Fruit fly (Drosophila melanogaster) whole organism, prepupa: Measurements from ENCODE around the gene Vha16-3.

Experiments used
- Blimp-1 ChIP-seq: fragments of 200-800 bp; sonication (Bioruptor generic); optimal IDR thresholded peaks from 3 replicates; lab custom pipeline; 2017; ENCODE audit warnings: missing biosample characterization, missing genetic modification characterization, mild to moderate bottlenecking, moderate library complexity, missing genetic modification reagents
- CG10631 ChIP-seq: fragments of 200-800 bp; sonication (Bioruptor generic); optimal IDR thresholded peaks from 2 replicates; lab custom pipeline; 2016; ENCODE audit warnings: missing biosample characterization, missing genetic modification characterization
- CG11294 ChIP-seq: fragments of 200-800 bp; sonication (Bioruptor generic); IDR thresholded peaks from 2 replicates; pipeline ENCODE4 v1.3.6; 2022; ENCODE audit warnings: missing biosample characterization, missing genetic modification characterization
- CG11762 ChIP-seq: fragments of 200-800 bp; sonication (Bioruptor generic); optimal IDR thresholded peaks from 3 replicates; lab custom pipeline; 2016; ENCODE audit warnings: missing biosample characterization, missing genetic modification characterization; ENCODE audit not compliant: insufficient read depth
- CG11902 ChIP-seq: fragments of 200-800 bp; sonication (Bioruptor generic); optimal IDR thresholded peaks from 3 replicates; lab custom pipeline; 2016; ENCODE audit warnings: missing biosample characterization, missing genetic modification characterization
- CG1621 ChIP-seq: fragments of 200-800 bp; sonication (Bioruptor generic); optimal IDR thresholded peaks from 3 replicates; lab custom pipeline; 2018; ENCODE audit warnings: missing biosample characterization, mild to moderate bottlenecking, missing genetic modification characterization
- CG16779 ChIP-seq: fragments of 200-800 bp; sonication (Bioruptor generic); optimal IDR thresholded peaks from 3 replicates; lab custom pipeline; 2017; ENCODE audit warnings: missing biosample characterization, mild to moderate bottlenecking, missing genetic modification characterization
- CG3032 ChIP-seq: fragments of 200-800 bp; optimal IDR thresholded peaks from 2 replicates; lab custom pipeline; 2019; ENCODE audit warnings: missing biosample characterization, mild to moderate bottlenecking, missing genetic modification characterization, moderate library complexity
- CG31627 ChIP-seq: fragments of 200-800 bp; sonication (Bioruptor generic); optimal IDR thresholded peaks from 3 replicates; lab custom pipeline; 2016; ENCODE audit warnings: missing biosample characterization, missing genetic modification characterization
- CG34406 ChIP-seq: fragments of 200-800 bp; sonication (Bioruptor generic); optimal IDR thresholded peaks from 3 replicates; lab custom pipeline; 2016; ENCODE audit warnings: missing biosample characterization, missing genetic modification characterization
- CG3919 ChIP-seq: fragments of 200-800 bp; sonication (Bioruptor generic); optimal IDR thresholded peaks from 3 replicates; lab custom pipeline; 2016; ENCODE audit warnings: missing biosample characterization, missing genetic modification characterization
- CG4318 ChIP-seq: fragments of 200-800 bp; sonication (Bioruptor generic); optimal IDR thresholded peaks from 3 replicates; lab custom pipeline; 2017; ENCODE audit warnings: missing biosample characterization, mild to moderate bottlenecking, missing genetic modification characterization
- CG6163 ChIP-seq: fragments of 200-800 bp; sonication (Bioruptor generic); IDR thresholded peaks from 3 replicates; pipeline ENCODE4 v1.3.6; 2022; ENCODE audit warnings: missing biosample characterization, missing genetic modification characterization
- CG6792 ChIP-seq: fragments of 200-800 bp; sonication (Bioruptor generic); optimal IDR thresholded peaks from 3 replicates; lab custom pipeline; 2016; ENCODE audit warnings: missing biosample characterization, missing genetic modification characterization
- CG6808 ChIP-seq: fragments of 200-800 bp; sonication (Bioruptor generic); optimal IDR thresholded peaks from 3 replicates; lab custom pipeline; 2017; ENCODE audit warnings: missing biosample characterization, missing genetic modification characterization, mild to moderate bottlenecking, moderate library complexity, missing genetic modification reagents
- CG6854 ChIP-seq: fragments of 200-800 bp; sonication (Bioruptor generic); optimal IDR thresholded peaks from 2 replicates; lab custom pipeline; 2017; ENCODE audit warnings: missing biosample characterization, mild to moderate bottlenecking, missing genetic modification characterization
- CG7368 ChIP-seq: fragments of 200-800 bp; sonication (Bioruptor generic); optimal IDR thresholded peaks from 3 replicates; lab custom pipeline; 2016; ENCODE audit warnings: missing biosample characterization, missing genetic modification characterization
- CG8119 ChIP-seq: fragments of 200-800 bp; sonication (Bioruptor generic); IDR thresholded peaks from 3 replicates; pipeline ENCODE4 v1.3.6; 2022; ENCODE audit warnings: missing biosample characterization, missing genetic modification characterization
- CG8632 ChIP-seq: fragments of 200-800 bp; sonication (Bioruptor generic); optimal IDR thresholded peaks from 3 replicates; lab custom pipeline; 2016; ENCODE audit warnings: missing biosample characterization, missing genetic modification characterization
- CG9139 ChIP-seq: fragments of 200-800 bp; sonication (Bioruptor generic); optimal IDR thresholded peaks from 3 replicates; lab custom pipeline; 2017; ENCODE audit warnings: missing biosample characterization, mild to moderate bottlenecking, missing genetic modification characterization
- Eip78C ChIP-seq: fragments of 200-800 bp; sonication (Bioruptor generic); peaks from one replicate; lab custom pipeline; 2016; ENCODE audit warnings: missing biosample characterization, missing genetic modification characterization
- Ets21C ChIP-seq: fragments of 200-800 bp; sonication (Bioruptor generic); optimal IDR thresholded peaks from 3 replicates; lab custom pipeline; 2016; ENCODE audit warnings: missing biosample characterization, missing genetic modification characterization
- Ets96B ChIP-seq: fragments of 200-800 bp; optimal IDR thresholded peaks from 2 replicates; lab custom pipeline; 2019; ENCODE audit warnings: missing biosample characterization, mild to moderate bottlenecking, missing genetic modification characterization, moderate library complexity
- Gug ChIP-seq: fragments of 200-800 bp; sonication (Bioruptor generic); IDR thresholded peaks from 2 replicates; pipeline ENCODE4 v1.3.6; 2022; ENCODE audit warnings: missing biosample characterization, missing genetic modification characterization
- Hr38 ChIP-seq: sonication (Bioruptor generic); optimal IDR thresholded peaks from 2 replicates; lab custom pipeline; 2016; ENCODE audit warnings: missing biosample characterization, missing genetic modification characterization
- Hr39 ChIP-seq: fragments of 200-800 bp; sonication (Bioruptor generic); optimal IDR thresholded peaks from 2 replicates; lab custom pipeline; 2016; ENCODE audit warnings: missing biosample characterization, missing genetic modification characterization
- Hr4 ChIP-seq: fragments of 200-800 bp; sonication (Bioruptor generic); optimal IDR thresholded peaks from 3 replicates; lab custom pipeline; 2016; ENCODE audit warnings: missing biosample characterization, missing genetic modification characterization
- Lpt ChIP-seq: fragments of 200-800 bp; sonication (Bioruptor generic); optimal IDR thresholded peaks from 3 replicates; lab custom pipeline; 2016; ENCODE audit warnings: missing biosample characterization, missing genetic modification characterization
- OdsH ChIP-seq: fragments of 200-800 bp; sonication (Bioruptor generic); optimal IDR thresholded peaks from 3 replicates; lab custom pipeline; 2016; ENCODE audit warnings: missing biosample characterization, missing genetic modification characterization
- Smox ChIP-seq: fragments of 200-800 bp; sonication (Bioruptor generic); optimal IDR thresholded peaks from 3 replicates; lab custom pipeline; 2016; ENCODE audit warnings: missing biosample characterization, missing genetic modification characterization
- Sox102F ChIP-seq: fragments of 200-800 bp; sonication (Bioruptor generic); optimal IDR thresholded peaks from 2 replicates; lab custom pipeline; 2016; ENCODE audit warnings: missing biosample characterization, mild to moderate bottlenecking, missing genetic modification characterization
- Sox14 ChIP-seq: fragments of 200-800 bp; sonication (Bioruptor generic); optimal IDR thresholded peaks from 3 replicates; lab custom pipeline; 2016; ENCODE audit warnings: missing biosample characterization, missing genetic modification characterization
- Sox15 ChIP-seq: fragments of 200-800 bp; sonication (Bioruptor generic); optimal IDR thresholded peaks from 3 replicates; lab custom pipeline; 2016; ENCODE audit warnings: missing biosample characterization, missing genetic modification characterization
- acj6 ChIP-seq: fragments of 200-800 bp; sonication (Bioruptor generic); optimal IDR thresholded peaks from 3 replicates; lab custom pipeline; 2016; ENCODE audit warnings: missing biosample characterization, missing genetic modification characterization
- cyc ChIP-seq: fragments of 200-800 bp; sonication (Bioruptor generic); optimal IDR thresholded peaks from 3 replicates; lab custom pipeline; 2016; ENCODE audit warnings: missing biosample characterization, missing genetic modification characterization
- dac ChIP-seq: fragments of 200-800 bp; sonication (Bioruptor generic); optimal IDR thresholded peaks from 2 replicates; lab custom pipeline; 2017; ENCODE audit warnings: missing biosample characterization, mild to moderate bottlenecking, missing genetic modification characterization
- esn ChIP-seq: fragments of 200-800 bp; sonication (Bioruptor generic); optimal IDR thresholded peaks from 2 replicates; lab custom pipeline; 2016; ENCODE audit warnings: missing biosample characterization, mild to moderate bottlenecking, missing genetic modification characterization, moderate library complexity
- fd59A ChIP-seq: fragments of 200-800 bp; sonication (Bioruptor generic); optimal IDR thresholded peaks from 2 replicates; lab custom pipeline; 2017; ENCODE audit warnings: missing biosample characterization, mild to moderate bottlenecking, missing genetic modification characterization, missing genetic modification reagents
- fd85E ChIP-seq: fragments of 200-800 bp; sonication (Bioruptor generic); optimal IDR thresholded peaks from 3 replicates; lab custom pipeline; 2016; ENCODE audit warnings: missing biosample characterization, missing genetic modification characterization
- lz ChIP-seq: fragments of 200-800 bp; sonication (Bioruptor generic); optimal IDR thresholded peaks from 3 replicates; lab custom pipeline; 2016; ENCODE audit warnings: missing biosample characterization, missing genetic modification characterization
- net ChIP-seq: fragments of 200-800 bp; sonication (Bioruptor generic); optimal IDR thresholded peaks from 3 replicates; lab custom pipeline; 2016; ENCODE audit warnings: missing biosample characterization, missing genetic modification characterization
- pdm3 ChIP-seq: fragments of 200-800 bp; sonication (Bioruptor generic); optimal IDR thresholded peaks from 3 replicates; lab custom pipeline; 2016; ENCODE audit warnings: missing biosample characterization, missing genetic modification characterization
- spab ChIP-seq: fragments of 200-800 bp; sonication (Bioruptor generic); optimal IDR thresholded peaks from 2 replicates; lab custom pipeline; 2017; ENCODE audit warnings: missing biosample characterization, mild to moderate bottlenecking, missing genetic modification characterization, missing genetic modification reagents
- ss ChIP-seq, 2 experiments: fragments of 200-800 bp; sonication (Bioruptor generic); optimal IDR thresholded peaks; 2 replicates in 1 of 2; 3 replicates in 1 of 2; lab custom pipeline; 2017 to 2018; ENCODE audit warnings: mild to moderate bottlenecking in 2 of 2, missing biosample characterization in 2 of 2, missing genetic modification characterization in 2 of 2, moderate library complexity in 1 of 2
- svp ChIP-seq: fragments of 200-800 bp; sonication (Bioruptor generic); peaks from one replicate; lab custom pipeline; 2016; ENCODE audit warnings: missing biosample characterization, missing genetic modification characterization
- vri ChIP-seq: fragments of 200-800 bp; sonication (Bioruptor generic); optimal IDR thresholded peaks from 3 replicates; lab custom pipeline; 2016; ENCODE audit warnings: missing biosample characterization, mild to moderate bottlenecking, missing genetic modification characterization

Vha16-3 gene

DNA sequence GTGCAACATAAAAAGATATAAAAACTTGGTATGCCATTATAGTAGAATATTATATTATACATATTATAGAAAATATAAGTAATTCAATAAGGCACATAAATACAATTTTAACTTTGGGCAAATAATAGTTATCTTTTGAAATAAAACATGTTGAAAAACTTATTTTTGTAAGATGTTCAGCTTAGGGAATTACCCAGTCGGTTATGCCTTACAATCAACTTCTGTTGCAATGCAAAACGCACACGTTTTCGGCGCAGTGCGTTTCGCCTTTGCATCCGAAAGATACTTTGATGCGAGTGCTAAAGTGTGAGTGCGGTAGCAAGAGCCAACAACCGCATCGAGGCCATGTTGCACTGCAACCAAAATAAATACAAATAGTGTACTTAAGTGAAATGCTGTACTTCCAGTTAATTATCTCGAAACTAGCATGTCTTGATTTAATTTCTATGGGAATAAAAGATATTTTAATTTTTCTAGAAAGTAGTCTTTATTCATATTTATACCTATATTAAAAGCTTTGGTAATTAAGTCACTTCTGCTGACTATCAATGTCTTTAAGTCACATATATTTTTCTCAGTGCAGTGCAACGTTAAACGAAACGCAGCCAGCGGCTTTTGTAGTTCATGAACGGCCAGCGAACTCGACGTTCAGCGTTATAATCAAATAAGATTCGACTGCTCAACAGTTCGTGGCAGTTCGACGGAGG is 25.9 kb upstream of the Vha16-3 start (continued):
- TF ChIP-seq CG8632 (GFP tag; lab: Kevin White, UChicago) (peak; percentile 50), cyc (peak; percentile 64), Sox15 (GFP tag; lab: Kevin White, UChicago) (peak; percentile 19), CG4318 (GFP tag; lab: Kevin White, UChicago) (peak; percentile 67), CG6854 (GFP tag; lab: Kevin White, UChicago) (peak; percentile 42), CG6163 (GFP tag; lab: Robert Waterston, UW) (peak; percentile 80), CG3032 (tag; lab: Kevin White, UChicago) (peak; percentile 83), dac (peak; percentile 55), acj6 (GFP tag; lab: Kevin White, UChicago) (peak; percentile 39), Hr4 (GFP tag; lab: Kevin White, UChicago) (peak; percentile 89), CG34406 (peak; percentile 35), Hr38 (GFP tag; lab: Kevin White, UChicago) (no peak), CG7368 (GFP tag; lab: Kevin White, UChicago) (peak; percentile 74), ss (GFP tag; optimal IDR thresholded peaks at IDR 0.05; lab: Kevin White, UChicago) (peak; percentile 74 to 84), Blimp-1 (peak; percentile 3), esn (GFP tag; lab: Kevin White, UChicago) (peak; percentile 77), CG6808 (GFP tag; lab: Kevin White, UChicago) (peak; percentile 91), OdsH (peak; percentile 41), vri (GFP tag; lab: Kevin White, UChicago) (peak; percentile 22), CG3919 (GFP tag; lab: Kevin White, UChicago) (peak; percentile 88), CG11902 (GFP tag; lab: Kevin White, UChicago) (peak; percentile 23), Sox102F (GFP tag; lab: Kevin White, UChicago) (peak; percentile 54), pdm3 (GFP tag; lab: Kevin White, UChicago) (peak; percentile 76), Ets96B (tag; lab: Kevin White, UChicago) (peak; percentile 79), CG9139 (GFP tag; lab: Kevin White, UChicago) (peak; percentile 71), CG11294 (GFP tag; lab: Robert Waterston, UW) (peak; percentile 82), CG6792 (peak; percentile 67), CG10631 (GFP tag; lab: Kevin White, UChicago) (peak; percentile 80), net (GFP tag; lab: Kevin White, UChicago) (peak; percentile 50), CG1621 (peak; percentile 53), fd59A (GFP tag; lab: Kevin White, UChicago) (peak; percentile 61), CG16779 (peak; percentile 69), Gug (peak; percentile 72)
- TF ChIP-seq, all 60 proteins: peak for 56

DNA sequence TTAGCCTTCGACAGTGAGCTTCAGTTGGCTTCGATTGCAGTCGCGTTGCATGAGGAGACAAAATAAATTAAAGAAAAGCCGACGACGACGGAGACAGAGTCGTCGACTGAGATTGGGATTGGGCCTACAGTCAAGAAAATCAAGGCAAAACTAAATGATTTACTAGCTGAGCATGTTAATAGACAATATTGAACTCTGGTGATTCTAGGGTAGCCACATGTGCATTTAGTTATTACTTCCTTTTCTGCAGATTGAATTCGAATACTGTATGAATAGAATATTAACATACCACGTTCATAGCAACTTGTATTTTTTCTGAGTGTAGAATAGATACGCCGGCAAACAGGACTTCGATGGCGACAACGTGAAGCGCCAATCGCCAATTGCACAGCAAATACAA is 24.7 kb upstream of the Vha16-3 start:
- TF ChIP-seq CG7368 (GFP tag; lab: Kevin White, UChicago) (no peak), Gug (peak; percentile 74), Sox15 (GFP tag; lab: Kevin White, UChicago) (no peak), lz (GFP tag; lab: Kevin White, UChicago) (no peak), ss (GFP tag; optimal IDR thresholded peaks at IDR 0.05; lab: Kevin White, UChicago) (peak in 1 of 2 experiments; percentile 49), Hr4 (GFP tag; lab: Kevin White, UChicago) (peak; percentile 87), CG11762 (GFP tag; lab: Kevin White, UChicago) (peak; percentile 17), Lpt (GFP tag; lab: Kevin White, UChicago) (peak; percentile 63), CG34406 (no peak), CG11902 (GFP tag; lab: Kevin White, UChicago) (no peak), fd59A (GFP tag; lab: Kevin White, UChicago) (peak; percentile 43), vri (GFP tag; lab: Kevin White, UChicago) (no peak), Hr39 (GFP tag; lab: Kevin White, UChicago) (no peak), svp (GFP tag; lab: Kevin White, UChicago) (no peak), cyc (no peak), acj6 (GFP tag; lab: Kevin White, UChicago) (peak; percentile 23), OdsH (peak; percentile 61), pdm3 (GFP tag; lab: Kevin White, UChicago) (peak; percentile 49), Smox (GFP tag; lab: Kevin White, UChicago) (no peak), CG1621 (peak; percentile 58), Sox14 (GFP tag; lab: Kevin White, UChicago) (peak; percentile 44), fd85E (GFP tag; lab: Kevin White, UChicago) (no peak), Blimp-1 (no peak), CG10631 (GFP tag; lab: Kevin White, UChicago) (peak; percentile 52), Sox102F (GFP tag; lab: Kevin White, UChicago) (no peak), CG31627 (GFP tag; lab: Kevin White, UChicago) (no peak), CG3032 (tag; lab: Kevin White, UChicago) (peak; percentile 55), CG11294 (GFP tag; lab: Robert Waterston, UW) (peak; percentile 46), spab (GFP tag; lab: Kevin White, UChicago) (peak; percentile 6), CG6808 (GFP tag; lab: Kevin White, UChicago) (peak; percentile 57), CG9139 (GFP tag; lab: Kevin White, UChicago) (no peak), CG8119 (GFP tag; lab: Robert Waterston, UW) (peak; percentile 87), Ets21C (no peak), Eip78C (GFP tag; lab: Kevin White, UChicago) (peak; percentile 92)
